Fruit fly (Drosophila melanogaster) whole organism, adult: ENCODE data around the gene CG10761.

Experiments used
- CG11617 ChIP-seq: fragments of 200-800 bp; sonication (Bioruptor generic); optimal IDR thresholded peaks from 2 replicates; lab custom pipeline; 2017; ENCODE audit warnings: mild to moderate bottlenecking, missing biosample characterization, missing genetic modification reagents, missing genetic modification characterization
- CG12768 ChIP-seq: fragments of 200-800 bp; sonication (Bioruptor generic); optimal IDR thresholded peaks from 2 replicates; lab custom pipeline; 2017; ENCODE audit warnings: missing biosample characterization, missing genetic modification characterization, mild to moderate bottlenecking, moderate library complexity, missing genetic modification reagents
- CG14711 ChIP-seq: fragments of 200-800 bp; sonication (Bioruptor generic); optimal IDR thresholded peaks from 2 replicates; lab custom pipeline; 2018; ENCODE audit warnings: missing biosample characterization, mild to moderate bottlenecking, missing genetic modification characterization, moderate library complexity
- CG1620 ChIP-seq: fragments of 200-800 bp; sonication (Bioruptor generic); optimal IDR thresholded peaks from 2 replicates; lab custom pipeline; 2016; ENCODE audit warnings: missing biosample characterization, missing genetic modification characterization
- CG33017 ChIP-seq: fragments of 200-800 bp; sonication (Bioruptor generic); optimal IDR thresholded peaks from 2 replicates; lab custom pipeline; 2018; ENCODE audit warnings: missing biosample characterization, mild to moderate bottlenecking, missing genetic modification characterization, moderate library complexity
- CG5204 ChIP-seq: fragments of 200-800 bp; sonication (Bioruptor generic); optimal IDR thresholded peaks from 2 replicates; lab custom pipeline; 2016; ENCODE audit warnings: missing biosample characterization, missing genetic modification characterization
- CG7045 ChIP-seq: fragments of 200-800 bp; sonication (Bioruptor generic); optimal IDR thresholded peaks from 2 replicates; lab custom pipeline; 2017; ENCODE audit warnings: missing biosample characterization, mild to moderate bottlenecking, missing genetic modification characterization
- CG7101 ChIP-seq: fragments of 200-800 bp; sonication (Bioruptor generic); optimal IDR thresholded peaks from 2 replicates; lab custom pipeline; 2018; ENCODE audit warnings: missing biosample characterization, mild to moderate bottlenecking, missing genetic modification characterization, moderate library complexity
- Clk ChIP-seq: fragments of 200-800 bp; sonication (Bioruptor generic); optimal IDR thresholded peaks from 2 replicates; lab custom pipeline; 2017; ENCODE audit warnings: missing biosample characterization, missing genetic modification characterization
- Crg-1 ChIP-seq: fragments of 200-800 bp; sonication (Bioruptor generic); optimal IDR thresholded peaks from 2 replicates; lab custom pipeline; 2016; ENCODE audit warnings: missing biosample characterization, missing genetic modification characterization
- Hr96 ChIP-seq: fragments of 200-800 bp; sonication (Bioruptor generic); optimal IDR thresholded peaks from 2 replicates; lab custom pipeline; 2016; ENCODE audit warnings: missing biosample characterization, missing genetic modification characterization
- Mnt ChIP-seq: fragments of 200-800 bp; sonication (Bioruptor generic); optimal IDR thresholded peaks from 2 replicates; lab custom pipeline; 2016; ENCODE audit warnings: missing biosample characterization, mild to moderate bottlenecking, missing genetic modification characterization
- bab1 ChIP-seq: fragments of 200-800 bp; sonication (Bioruptor generic); optimal IDR thresholded peaks from 3 replicates; lab custom pipeline; 2019; ENCODE audit warnings: missing biosample characterization, mild to moderate bottlenecking, missing genetic modification characterization, moderate library complexity
- cic ChIP-seq: fragments of 200-800 bp; sonication (Bioruptor generic); optimal IDR thresholded peaks from 2 replicates; lab custom pipeline; 2017; ENCODE audit warnings: missing biosample characterization, mild to moderate bottlenecking, missing genetic modification characterization, moderate library complexity
- cnc ChIP-seq, 2 experiments: fragments of >200 bp; optimal IDR thresholded peaks; 2 replicates each; lab custom pipeline; 2017
- kay ChIP-seq: fragments of 200-800 bp; sonication (Bioruptor generic); peaks from one replicate; lab custom pipeline; 2016; ENCODE audit warnings: missing biosample characterization, missing genetic modification characterization, borderline replicate concordance
- ovo ChIP-seq: fragments of 200-800 bp; sonication (Bioruptor generic); optimal IDR thresholded peaks from 2 replicates; lab custom pipeline; 2016; ENCODE audit warnings: missing biosample characterization, missing genetic modification characterization
- pad ChIP-seq: fragments of 200-800 bp; sonication (Bioruptor generic); optimal IDR thresholded peaks from 3 replicates; lab custom pipeline; 2017; ENCODE audit warnings: missing biosample characterization, missing genetic modification characterization, mild to moderate bottlenecking, moderate library complexity, missing genetic modification reagents
- tj ChIP-seq: fragments of 200-800 bp; sonication (Bioruptor generic); optimal IDR thresholded peaks from 3 replicates; lab custom pipeline; 2017; ENCODE audit warnings: missing biosample characterization, mild to moderate bottlenecking, missing genetic modification characterization, moderate library complexity
- toe ChIP-seq: fragments of 200-800 bp; sonication (Bioruptor generic); optimal IDR thresholded peaks from 2 replicates; lab custom pipeline; 2016; ENCODE audit warnings: missing biosample characterization, missing genetic modification characterization

The CG10761 gene

DNA sequence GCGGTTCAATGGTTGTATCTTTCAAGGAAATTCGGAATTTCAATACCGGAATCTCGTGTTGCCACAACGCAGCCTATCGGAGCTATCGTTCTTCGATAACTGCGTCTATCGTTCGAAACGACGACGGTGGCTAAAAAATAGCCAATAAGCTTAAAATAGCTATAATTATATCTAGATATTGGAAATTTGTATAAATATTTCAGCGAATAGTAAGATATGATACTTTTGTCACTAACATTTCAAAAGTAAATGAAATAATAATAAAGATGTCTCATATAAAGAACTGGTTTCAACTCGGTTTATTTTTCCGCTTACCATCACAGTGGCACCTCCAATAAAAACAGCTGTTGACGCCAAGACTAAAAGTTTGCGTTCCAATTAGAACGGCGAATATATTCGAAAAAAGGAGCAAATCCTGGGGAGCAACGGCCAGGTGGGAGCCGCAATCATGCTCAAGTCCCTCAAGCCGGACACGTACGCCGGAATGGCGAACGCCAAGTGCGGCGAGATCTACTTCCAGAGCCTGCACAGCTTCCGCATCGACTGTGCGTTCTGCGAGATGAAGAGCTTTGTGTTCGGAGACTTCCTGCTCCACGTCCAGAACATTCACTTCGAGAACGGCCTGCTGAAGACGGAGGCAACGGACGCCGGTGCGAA is 17.0 kb downstream of the CG10761 start, which contains the start of the genes alpha-PheRS and CG2129:
Gene alpha-PheRS (minus strand): TSS at position 102 of the 657 bp plus-strand sequence.
Gene CG2129 (plus strand): TSS at position 339 of the 657 bp plus-strand sequence.
- TF ChIP-seq CG7101 (peak; percentile 61), toe (GFP tag; lab: Kevin White, UChicago) (no peak), CG11617 (GFP tag; lab: Kevin White, UChicago) (peak; percentile 57), bab1 (GFP tag; lab: Kevin White, UChicago) (peak; percentile 77), cic (GFP tag; lab: Kevin White, UChicago) (no peak), Clk (GFP tag; lab: Kevin White, UChicago) (no peak), CG12768 (GFP tag; lab: Kevin White, UChicago) (no peak), tj (GFP tag; lab: Kevin White, UChicago) (peak; percentile 43), CG1620 (GFP tag; lab: Kevin White, UChicago) (peak; percentile 44), kay (no peak), cnc (optimal IDR thresholded peaks at IDR 0.05; lab: Kevin White, UChicago) (no peak), CG14711 (tag; lab: Kevin White, UChicago) (peak; percentile 66), Crg-1 (peak; percentile 22), pad (peak; percentile 13), CG5204 (GFP tag; lab: Kevin White, UChicago) (no peak), CG33017 (tag; lab: Kevin White, UChicago) (no peak), CG7045 (no peak), Mnt (GFP tag; lab: Kevin White, UChicago) (peak; percentile 73), Hr96 (GFP tag; lab: Kevin White, UChicago) (no peak), ovo (GFP tag; lab: Kevin White, UChicago) (no peak)

- TF ChIP-seq CG7101, result peak; percentile 95
- TF ChIP-seq tj (GFP tag; lab: Kevin White, UChicago), result peak; percentile 81
- peak; percentile 85 for TF ChIP-seq Crg-1
- TF ChIP-seq ovo (GFP tag; lab: Kevin White, UChicago), result peak; percentile 67
- peak; percentile 42 for TF ChIP-seq cic (GFP tag; lab: Kevin White, UChicago)
- TF ChIP-seq CG12768 (GFP tag; lab: Kevin White, UChicago), result peak; percentile 83
- TF ChIP-seq CG1620 (GFP tag; lab: Kevin White, UChicago), result peak; percentile 93
- TF ChIP-seq bab1 (GFP tag; lab: Kevin White, UChicago), result peak; percentile 99
- TF ChIP-seq Mnt (GFP tag; lab: Kevin White, UChicago), result peak; percentile 90
- peak; percentile 83 for TF ChIP-seq CG33017 (tag; lab: Kevin White, UChicago)
- peak; percentile 82 for TF ChIP-seq CG5204 (GFP tag; lab: Kevin White, UChicago)
- TF ChIP-seq toe (GFP tag; lab: Kevin White, UChicago), result peak; percentile 87
- TF ChIP-seq CG11617 (GFP tag; lab: Kevin White, UChicago), result peak; percentile 94
- TF ChIP-seq Hr96 (GFP tag; lab: Kevin White, UChicago), result no peak
- TF ChIP-seq Clk (GFP tag; lab: Kevin White, UChicago), result peak; percentile 30
- TF ChIP-seq CG14711 (tag; lab: Kevin White, UChicago), result peak; percentile 100
- no peak for TF ChIP-seq kay
- TF ChIP-seq pad, result peak; percentile 80
- TF ChIP-seq cnc (optimal IDR thresholded peaks at IDR 0.05; lab: Kevin White, UChicago), result no peak
- peak; percentile 78 for TF ChIP-seq CG7045
Measured at dm6 chrX:8143537-8143936, 19.1 kb downstream of the CG10761 start, which contains the start of gene CG17982. Gene CG17982, minus strand, starts transcription at chrX:8143835.

DNA sequence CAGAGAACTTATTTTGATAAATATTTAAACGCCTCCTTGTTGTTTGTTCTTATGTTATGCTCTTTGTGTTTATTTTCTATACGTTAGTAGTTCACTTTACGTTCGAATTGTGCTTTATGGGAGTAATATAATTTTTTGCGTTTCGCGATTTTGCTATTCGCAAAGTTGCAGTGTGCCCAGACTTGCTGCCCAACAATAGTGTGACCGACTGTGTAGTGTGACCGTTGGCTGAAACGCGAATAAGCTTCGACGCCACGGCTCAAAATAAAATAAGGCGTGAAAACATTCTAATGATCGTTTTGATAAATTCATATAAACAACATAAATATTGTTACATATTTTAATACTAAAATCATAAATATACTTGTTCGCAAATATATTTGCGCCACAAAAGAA is 20.5 kb downstream of the CG10761 start, which contains the start of gene Smox:
Gene Smox (minus strand): TSS at position 213 of the 396 bp plus-strand sequence.
- TF ChIP-seq CG33017 (tag; lab: Kevin White, UChicago) (peak; percentile 18), CG14711 (tag; lab: Kevin White, UChicago) (peak; percentile 22), cic (GFP tag; lab: Kevin White, UChicago) (no peak), tj (GFP tag; lab: Kevin White, UChicago) (no peak)

DNA sequence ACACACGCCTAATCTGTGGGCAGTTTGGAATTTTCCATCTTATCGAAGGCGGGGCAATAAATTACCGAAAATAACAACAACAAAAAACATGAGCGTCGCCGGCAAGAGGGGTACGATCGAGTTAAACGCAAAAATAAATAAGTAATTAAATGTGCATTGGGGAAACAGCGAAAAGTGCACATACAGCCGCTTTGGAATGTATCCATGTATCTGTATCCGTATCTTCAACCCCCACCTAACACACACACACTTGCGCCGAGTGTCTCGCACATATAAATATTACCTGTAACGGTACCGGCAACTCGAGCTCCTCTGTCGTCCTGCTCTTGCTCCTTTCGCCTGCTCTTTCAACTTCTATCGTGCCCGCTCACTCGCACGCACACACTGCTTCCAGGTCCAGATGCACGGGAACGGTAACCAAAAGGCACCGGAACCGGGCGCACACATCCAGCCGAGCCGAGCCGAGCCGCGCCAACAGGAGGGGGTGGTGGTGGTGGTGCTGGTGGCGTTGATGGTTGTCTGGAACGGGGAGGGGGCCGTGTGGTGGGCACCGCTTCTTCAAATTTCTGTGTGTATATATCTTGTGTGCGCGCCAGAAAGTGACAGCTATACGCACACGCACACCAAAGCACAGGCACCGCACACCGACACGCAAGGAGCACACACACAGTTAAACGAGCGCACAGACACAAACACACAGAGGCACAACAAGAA is 21.1 kb downstream of the CG10761 start:
- TF ChIP-seq cnc (optimal IDR thresholded peaks at IDR 0.05; lab: Kevin White, UChicago) (no peak), CG11617 (GFP tag; lab: Kevin White, UChicago) (peak; percentile 57), CG7101 (peak; percentile 16), kay (no peak), cic (GFP tag; lab: Kevin White, UChicago) (peak; percentile 43), ovo (GFP tag; lab: Kevin White, UChicago) (peak; percentile 97), Hr96 (GFP tag; lab: Kevin White, UChicago) (no peak), CG33017 (tag; lab: Kevin White, UChicago) (no peak), Clk (GFP tag; lab: Kevin White, UChicago) (no peak), CG5204 (GFP tag; lab: Kevin White, UChicago) (no peak), toe (GFP tag; lab: Kevin White, UChicago) (no peak), CG1620 (GFP tag; lab: Kevin White, UChicago) (no peak), Mnt (GFP tag; lab: Kevin White, UChicago) (peak; percentile 44), CG12768 (GFP tag; lab: Kevin White, UChicago) (peak; percentile 38), CG14711 (tag; lab: Kevin White, UChicago) (no peak), CG7045 (no peak), bab1 (GFP tag; lab: Kevin White, UChicago) (no peak), tj (GFP tag; lab: Kevin White, UChicago) (peak; percentile 84), Crg-1 (peak; percentile 8), pad (peak; percentile 98)

DNA sequence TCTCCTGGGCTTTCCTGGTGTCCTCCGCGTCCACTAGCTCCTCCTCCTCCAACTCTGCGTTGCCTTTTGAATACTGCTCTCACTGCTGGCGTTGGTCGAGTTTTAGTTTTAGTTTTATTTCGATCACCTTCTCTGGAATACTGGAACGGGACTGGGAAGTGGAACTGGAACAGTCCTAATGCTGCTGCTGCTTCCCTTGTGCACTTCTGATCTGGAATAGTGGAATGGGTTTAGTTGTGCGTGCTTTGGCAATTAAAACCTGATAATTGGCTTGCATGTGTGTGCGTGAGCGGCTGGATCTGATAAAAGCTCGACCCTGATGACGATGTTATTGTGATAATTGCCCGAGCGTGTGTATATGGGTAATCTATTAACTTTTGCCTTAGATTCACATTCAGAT is 21.9 kb downstream of the CG10761 start:
- TF ChIP-seq CG7101 (no peak), CG7045 (no peak), Hr96 (GFP tag; lab: Kevin White, UChicago) (no peak), Mnt (GFP tag; lab: Kevin White, UChicago) (no peak), cnc (optimal IDR thresholded peaks at IDR 0.05; lab: Kevin White, UChicago) (no peak), bab1 (GFP tag; lab: Kevin White, UChicago) (no peak), CG12768 (GFP tag; lab: Kevin White, UChicago) (no peak), CG14711 (tag; lab: Kevin White, UChicago) (no peak), kay (no peak), tj (GFP tag; lab: Kevin White, UChicago) (no peak), CG5204 (GFP tag; lab: Kevin White, UChicago) (no peak), Clk (GFP tag; lab: Kevin White, UChicago) (no peak), CG11617 (GFP tag; lab: Kevin White, UChicago) (no peak)
